Worm (Caenorhabditis elegans): ENCODE data around the gene Y57A10B.6.

Y57A10B.6 gene

DNA sequence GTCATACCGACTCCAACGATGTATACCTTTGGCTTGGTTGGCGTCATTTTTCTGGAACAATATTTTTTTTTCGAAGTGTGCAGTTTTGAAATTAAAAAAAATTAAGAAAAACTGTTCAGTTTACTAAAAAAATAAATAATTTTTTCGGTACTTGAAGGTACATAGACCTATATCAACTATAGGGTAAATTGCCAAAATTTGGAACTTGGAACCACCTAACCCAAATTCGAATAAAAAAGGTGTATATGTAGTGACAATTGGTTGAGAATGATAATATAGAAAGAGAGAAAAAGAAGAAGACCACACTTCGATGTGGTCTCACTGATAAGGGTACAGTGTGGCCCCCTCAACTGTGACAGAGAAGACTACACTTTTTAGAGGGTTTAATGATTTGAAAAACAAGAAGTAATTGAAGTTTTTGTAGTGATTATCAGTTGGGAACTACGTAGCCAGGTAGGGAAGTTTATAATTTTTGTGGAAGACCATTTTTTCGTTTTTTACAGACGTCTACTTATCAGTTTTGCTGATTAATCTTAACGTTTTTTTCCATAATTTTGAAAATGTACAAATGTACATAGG is 35.9 kb downstream of the Y57A10B.6 start, which contains the start of gene daf-22:
Gene daf-22, minus strand, starts transcription at position 51 of the 579 bp plus-strand sequence.
- no peak for TF ChIP-seq ceh-43 (GFP tag; optimal IDR thresholded peaks at IDR 0.05)
- TF ChIP-seq M03D4.4 (tag; optimal IDR thresholded peaks at IDR 0.05), result no peak
- TF ChIP-seq sem-2 (GFP tag; optimal IDR thresholded peaks at IDR 0.05), result no peak
- no peak for TF ChIP-seq hlh-1 (tag; optimal IDR thresholded peaks at IDR 0.05)
- no peak for TF ChIP-seq flh-1 (GFP tag; optimal IDR thresholded peaks at IDR 0.05)
- no peak for TF ChIP-seq mep-1 (tag; optimal IDR thresholded peaks at IDR 0.05)
- TF ChIP-seq ceh-39 (tag; optimal IDR thresholded peaks at IDR 0.05), result no peak
- no peak for TF ChIP-seq cnd-1 (tag; optimal IDR thresholded peaks at IDR 0.05)
- TF ChIP-seq elt-1 (tag; optimal IDR thresholded peaks at IDR 0.05; ENCODE audit: borderline replicate concordance, insufficient read depth), result no peak
- no peak for TF ChIP-seq nhr-76 (tag; optimal IDR thresholded peaks at IDR 0.05)

DNA sequence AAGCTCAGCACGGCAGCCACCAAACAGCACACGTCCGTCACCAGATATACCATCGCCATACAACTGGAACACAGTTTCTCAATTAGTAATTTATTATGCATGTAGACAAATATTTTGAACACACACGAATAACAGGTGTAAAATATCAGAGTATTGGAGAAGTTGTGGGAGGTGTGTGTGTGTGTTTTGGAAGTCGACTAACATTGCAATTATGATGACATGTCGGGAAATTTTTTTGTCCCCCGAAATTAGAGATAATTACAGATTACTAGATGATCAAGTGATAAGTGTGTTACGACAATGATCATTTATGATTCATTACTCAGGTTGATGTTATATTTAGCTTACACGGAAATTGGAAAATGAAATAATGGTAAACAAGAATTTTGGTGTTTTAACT is 39.9 kb downstream of the Y57A10B.6 start, which contains the start of gene Y57A10C.8:
Gene Y57A10C.8, minus strand, starts transcription at position 101 of the 400 bp plus-strand sequence.
- TF ChIP-seq mab-5 (tag; optimal IDR thresholded peaks at IDR 0.05), result no peak

DNA sequence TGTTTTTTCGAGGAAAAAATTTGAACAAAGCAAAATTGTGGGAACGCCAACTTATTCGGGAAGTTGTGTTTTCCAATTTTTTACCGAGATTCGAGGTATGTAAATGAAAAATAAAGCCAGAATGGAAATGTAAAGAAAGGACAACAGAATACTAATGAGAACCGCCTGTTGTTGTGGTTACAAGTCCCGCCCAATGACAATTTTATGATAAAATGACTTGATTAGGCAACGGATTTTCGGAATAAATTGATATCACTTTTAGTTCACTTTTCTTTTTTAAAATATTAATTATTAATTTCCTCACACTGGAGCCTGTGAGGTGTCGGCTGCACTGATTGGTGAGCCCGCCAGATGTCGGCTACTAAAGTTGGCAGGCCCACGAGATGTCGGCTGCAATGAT is 42.5 kb downstream of the Y57A10B.6 start, which contains the start of gene dct-12:
Gene dct-12, minus strand, starts transcription at position 101 of the 400 bp plus-strand sequence.
- TF ChIP-seq unc-39 (tag; optimal IDR thresholded peaks at IDR 0.05), result no peak
- no peak for TF ChIP-seq lin-13 (tag; optimal IDR thresholded peaks at IDR 0.05)
- TF ChIP-seq nhr-76 (tag; optimal IDR thresholded peaks at IDR 0.05), result no peak
- no peak for TF ChIP-seq nhr-12 (tag; optimal IDR thresholded peaks at IDR 0.05)
- TF ChIP-seq ceh-43 (GFP tag; optimal IDR thresholded peaks at IDR 0.05), result no peak
- no peak for TF ChIP-seq mab-5 (tag; optimal IDR thresholded peaks at IDR 0.05)
- no peak for TF ChIP-seq zip-8 (tag; optimal IDR thresholded peaks at IDR 0.05)
- TF ChIP-seq elt-1 (tag; optimal IDR thresholded peaks at IDR 0.05; ENCODE audit: borderline replicate concordance, insufficient read depth), result no peak
- TF ChIP-seq ham-2 (GFP tag; optimal IDR thresholded peaks at IDR 0.05), result no peak
- no peak for TF ChIP-seq unc-62 (GFP tag; optimal IDR thresholded peaks at IDR 0.05)
- no peak for TF ChIP-seq hlh-1 (tag; optimal IDR thresholded peaks at IDR 0.05)
- TF ChIP-seq mls-2 (tag; optimal IDR thresholded peaks at IDR 0.05), result no peak
- no peak for TF ChIP-seq unc-120 (tag; optimal IDR thresholded peaks at IDR 0.05; ENCODE audit: poor library complexity, severe bottlenecking)
- no peak for TF ChIP-seq tbx-8 (GFP tag; optimal IDR thresholded peaks at IDR 0.05)
- no peak for TF ChIP-seq cnd-1 (tag; optimal IDR thresholded peaks at IDR 0.05)

DNA sequence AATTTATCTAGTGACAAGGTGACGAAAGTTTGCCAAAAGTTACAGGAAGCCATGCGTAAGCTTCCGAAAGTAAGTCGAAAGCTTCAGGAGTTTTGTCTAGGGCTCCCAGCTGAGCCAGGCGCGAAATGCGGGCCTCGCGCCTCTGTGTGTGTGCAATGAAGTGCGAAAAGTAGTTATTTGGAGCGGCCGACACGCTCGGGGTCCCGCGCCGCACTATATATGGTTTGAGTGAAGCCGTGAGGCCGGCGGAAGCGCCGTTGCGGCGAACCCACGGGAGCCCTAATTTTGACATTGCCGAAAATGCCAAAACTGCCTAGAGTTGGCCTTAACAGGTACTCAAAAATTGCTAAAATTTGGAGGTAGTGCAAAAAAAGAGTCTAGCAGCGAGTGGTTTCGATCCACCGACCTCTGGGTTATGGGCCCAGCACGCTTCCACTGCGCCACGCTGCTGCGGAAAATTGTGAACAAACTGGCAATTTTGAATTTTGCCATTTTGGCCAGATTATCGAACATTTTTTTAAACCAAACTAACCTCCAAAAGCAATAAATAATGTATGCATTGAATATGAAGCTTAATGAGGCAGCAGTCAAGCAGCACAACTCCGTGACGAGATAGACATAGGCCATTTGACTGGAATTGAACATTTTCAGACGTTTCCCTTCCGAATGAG is 45.5 kb downstream of the Y57A10B.6 start:
- TF ChIP-seq mep-1 (tag; optimal IDR thresholded peaks at IDR 0.05), result no peak
- no peak for TF ChIP-seq ham-2 (GFP tag; optimal IDR thresholded peaks at IDR 0.05)
- no peak for TF ChIP-seq ces-1 (GFP tag; optimal IDR thresholded peaks at IDR 0.05)
- TF ChIP-seq ceh-43 (GFP tag; optimal IDR thresholded peaks at IDR 0.05), result no peak
- no peak for TF ChIP-seq bed-3 (GFP tag; optimal IDR thresholded peaks at IDR 0.05)
- TF ChIP-seq mab-5 (tag; optimal IDR thresholded peaks at IDR 0.05), result no peak
- TF ChIP-seq elt-3 (tag; optimal IDR thresholded peaks at IDR 0.05), result no peak
- TF ChIP-seq nhr-237 (tag; optimal IDR thresholded peaks at IDR 0.05), result no peak
- TF ChIP-seq hlh-1 (tag; optimal IDR thresholded peaks at IDR 0.05), result no peak
- no peak for TF ChIP-seq tbx-8 (GFP tag; optimal IDR thresholded peaks at IDR 0.05)
- no peak for TF ChIP-seq mls-2 (tag; optimal IDR thresholded peaks at IDR 0.05)
- TF ChIP-seq nhr-28 (tag; optimal IDR thresholded peaks at IDR 0.05), result no peak

DNA sequence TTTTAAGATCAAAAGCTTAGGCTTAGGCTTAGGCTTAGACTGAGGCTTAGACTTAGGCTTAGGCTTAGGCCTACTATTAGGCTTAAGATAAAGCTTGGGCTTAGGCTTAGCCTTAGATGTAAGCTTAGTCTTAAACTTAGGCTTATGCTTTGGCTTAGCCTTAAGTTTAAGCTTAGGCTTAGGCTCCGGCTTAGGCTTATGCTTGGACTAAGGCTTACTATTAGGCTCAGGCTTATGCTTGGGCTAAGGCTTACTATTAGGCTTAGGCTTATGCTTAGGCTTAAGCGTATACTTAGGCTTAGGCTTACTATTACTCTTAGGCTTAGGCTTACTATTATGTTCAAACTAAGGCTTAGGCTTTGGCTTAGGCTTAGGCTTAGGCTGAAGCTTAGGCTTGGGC is 46.8 kb downstream of the Y57A10B.6 start:
- no peak for TF ChIP-seq unc-39 (tag; optimal IDR thresholded peaks at IDR 0.05)
- TF ChIP-seq ham-2 (GFP tag; optimal IDR thresholded peaks at IDR 0.05), result peak; percentile 65
- no peak for TF ChIP-seq M03D4.4 (tag; optimal IDR thresholded peaks at IDR 0.05)
- TF ChIP-seq sptf-1 (tag; optimal IDR thresholded peaks at IDR 0.05), result no peak
- no peak for TF ChIP-seq hlh-1 (tag; optimal IDR thresholded peaks at IDR 0.05)

DNA sequence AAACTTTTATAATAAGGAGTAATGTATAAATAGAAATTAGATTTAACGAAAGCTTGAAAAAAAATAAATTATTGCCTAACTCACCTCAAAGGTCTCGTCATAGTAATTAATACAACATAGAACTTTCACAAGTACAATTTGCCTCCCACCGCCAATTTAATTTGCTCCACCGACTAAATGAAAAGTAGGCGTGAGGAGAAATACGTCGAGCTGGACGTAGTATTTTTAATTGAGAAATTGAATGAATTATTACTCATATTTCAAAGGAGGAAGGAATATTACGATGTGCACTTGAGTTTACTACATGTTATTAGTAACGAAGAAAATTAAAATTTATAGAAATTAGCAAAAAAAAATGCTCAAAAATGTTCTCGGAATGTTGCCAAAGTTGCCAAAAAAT is 48.6 kb downstream of the Y57A10B.6 start, which contains the start of gene Y57A10C.9:
Gene Y57A10C.9, minus strand, starts transcription at position 101 of the 400 bp plus-strand sequence.
- no peak for TF ChIP-seq flh-1 (GFP tag; optimal IDR thresholded peaks at IDR 0.05)
- no peak for TF ChIP-seq snpc-4 (tag; optimal IDR thresholded peaks at IDR 0.05)
- TF ChIP-seq elt-1 (tag; optimal IDR thresholded peaks at IDR 0.05; ENCODE audit: borderline replicate concordance, insufficient read depth), result no peak
- no peak for TF ChIP-seq nhr-237 (tag; optimal IDR thresholded peaks at IDR 0.05)
- no peak for TF ChIP-seq drap-1 (GFP tag; optimal IDR thresholded peaks at IDR 0.05)
- TF ChIP-seq tbx-8 (GFP tag; optimal IDR thresholded peaks at IDR 0.05), result no peak
- TF ChIP-seq sptf-1 (tag; optimal IDR thresholded peaks at IDR 0.05), result no peak
- TF ChIP-seq blmp-1 (tag; optimal IDR thresholded peaks at IDR 0.05), result no peak
- TF ChIP-seq ces-1 (GFP tag; optimal IDR thresholded peaks at IDR 0.05), result no peak
- no peak for TF ChIP-seq ceh-83 (GFP tag; optimal IDR thresholded peaks at IDR 0.05)
- no peak for TF ChIP-seq hlh-1 (tag; optimal IDR thresholded peaks at IDR 0.05)
- TF ChIP-seq unc-62 (GFP tag; optimal IDR thresholded peaks at IDR 0.05), result no peak
- no peak for TF ChIP-seq elt-3 (tag; optimal IDR thresholded peaks at IDR 0.05)
- no peak for TF ChIP-seq nhr-28 (tag; optimal IDR thresholded peaks at IDR 0.05)
- TF ChIP-seq zip-8 (tag; optimal IDR thresholded peaks at IDR 0.05), result no peak
- TF ChIP-seq cnd-1 (tag; optimal IDR thresholded peaks at IDR 0.05), result no peak

Measured in whole organism, mixed stage, embryonic.